Worm (Caenorhabditis elegans): ENCODE results near the gene F11C1.9.

The F11C1.9 gene

ce11 chrX:13000837-13001236 lies 23.5 kb upstream of the F11C1.9 start:
- TF ChIP-seq chd-7 (tag; optimal IDR thresholded peaks at IDR 0.05), result no peak
- TF ChIP-seq T07F8.4 (tag; optimal IDR thresholded peaks at IDR 0.05), result no peak
- no peak for TF ChIP-seq sptf-2 (GFP tag; optimal IDR thresholded peaks at IDR 0.05)
- no peak for TF ChIP-seq F23B12.7 (tag; optimal IDR thresholded peaks at IDR 0.05; ENCODE audit: insufficient read depth)
- TF ChIP-seq Y67H2A.10 (GFP tag; conservative IDR thresholded peaks at IDR 0.05), result no peak
- no peak for TF ChIP-seq F33H1.4 (GFP tag; IDR thresholded peaks at IDR 0.05)
- no peak for TF ChIP-seq ceh-58 (GFP tag; IDR thresholded peaks at IDR 0.05)
- no peak for TF ChIP-seq C17E4.6 (GFP tag; IDR thresholded peaks at IDR 0.05)
- no peak for TF ChIP-seq bed-2 (GFP tag; IDR thresholded peaks at IDR 0.05)

- no peak for TF ChIP-seq nhr-90 (tag; optimal IDR thresholded peaks at IDR 0.05)
- no peak for TF ChIP-seq B0261.1 (tag; optimal IDR thresholded peaks at IDR 0.05)
- TF ChIP-seq B0019.2 (GFP tag; conservative IDR thresholded peaks at IDR 0.05), result no peak
- no peak for TF ChIP-seq F57C9.4 (tag; optimal IDR thresholded peaks at IDR 0.05)
- TF ChIP-seq ets-4 (GFP tag; optimal IDR thresholded peaks at IDR 0.05), result no peak
- no peak for TF ChIP-seq dox-1 (GFP tag; IDR thresholded peaks at IDR 0.05)
Measured at ce11 chrX:12999567-12999966, 22.2 kb upstream of the F11C1.9 start.

- TF ChIP-seq ztf-28 (GFP tag; IDR thresholded peaks at IDR 0.05), result no peak
- no peak for TF ChIP-seq lin-54 (GFP tag; optimal IDR thresholded peaks at IDR 0.05)
- TF ChIP-seq cebp-2 (GFP tag; IDR thresholded peaks at IDR 0.05), result no peak
- TF ChIP-seq hlh-26 (GFP tag; conservative IDR thresholded peaks at IDR 0.05), result no peak
- no peak for TF ChIP-seq snpc-1.3 (tag; optimal IDR thresholded peaks at IDR 0.05; ENCODE audit: insufficient read depth)
- TF ChIP-seq F52B5.7 (tag; optimal IDR thresholded peaks at IDR 0.05), result no peak
- no peak for TF ChIP-seq nfya-1 (tag; optimal IDR thresholded peaks at IDR 0.05; ENCODE audit: borderline replicate concordance, insufficient read depth)
- no peak for TF ChIP-seq attf-6 (GFP tag; IDR thresholded peaks at IDR 0.05)
- TF ChIP-seq ekl-4 (GFP tag; IDR thresholded peaks at IDR 0.05), result no peak
- no peak for TF ChIP-seq B0035.1 (tag; optimal IDR thresholded peaks at IDR 0.05)
- no peak for TF ChIP-seq efl-1 (GFP tag; optimal IDR thresholded peaks at IDR 0.05)
- no peak for TF ChIP-seq ceh-79 (tag; optimal IDR thresholded peaks at IDR 0.05)
- no peak for TF ChIP-seq zim-3 (tag; optimal IDR thresholded peaks at IDR 0.05)
- TF ChIP-seq egl-18 (GFP tag; IDR thresholded peaks at IDR 0.05), result no peak
- TF ChIP-seq tbp1 (GFP tag; optimal IDR thresholded peaks at IDR 0.05), result no peak
- no peak for TF ChIP-seq tlf-1 (GFP tag; optimal IDR thresholded peaks at IDR 0.05)
- TF ChIP-seq unc-62 (GFP tag; optimal IDR thresholded peaks at IDR 0.05), result no peak
- no peak for TF ChIP-seq F39B2.1 (GFP tag; IDR thresholded peaks at IDR 0.05)
- TF ChIP-seq Y53F4B.3 (GFP tag; IDR thresholded peaks at IDR 0.05), result no peak
Measured at ce11 chrX:12996161-12996560, 18.8 kb upstream of the F11C1.9 start.

ce11 chrX:12990529-12991520 lies 13.5 kb upstream of the F11C1.9 start, which contains the start of the genes F11C1.1 and vwa-8:
F11C1.1 (minus strand) TSS chrX:12990579.
vwa-8 (plus strand) TSS chrX:12991470.
- TF ChIP-seq mcd-1 (GFP tag; IDR thresholded peaks at IDR 0.05), result 0 out of 2 replicates have a peak, but pooled peaks have one; percentile 8
- TF ChIP-seq hmg-1.2 (GFP tag; IDR thresholded peaks at IDR 0.05), result peak; percentile 39; the same call in 1 of the 2 replicates
- no peak for TF ChIP-seq ceh-100 (GFP tag; IDR thresholded peaks at IDR 0.05)
- no peak for TF ChIP-seq cebp-1 (GFP tag; IDR thresholded peaks at IDR 0.05)
- peak; percentile 50 for TF ChIP-seq cebp-1 (tag; optimal IDR thresholded peaks at IDR 0.05)
- TF ChIP-seq B0261.1 (tag; optimal IDR thresholded peaks at IDR 0.05), result no peak
- TF ChIP-seq nhr-80 (tag; optimal IDR thresholded peaks at IDR 0.05), result peak; percentile 56
- peak; percentile 41 for TF ChIP-seq lin-40 (tag; optimal IDR thresholded peaks at IDR 0.05)
- no peak for TF ChIP-seq F10E7.11 (tag; optimal IDR thresholded peaks at IDR 0.05)
- TF ChIP-seq ama-1 (optimal IDR thresholded peaks at IDR 0.05), result no peak
- TF ChIP-seq ama-1 (GFP tag; optimal IDR thresholded peaks at IDR 0.05), result no peak
- peak; percentile 58; the same call in 1 of the 2 replicates for TF ChIP-seq C06A6.2 (GFP tag; conservative IDR thresholded peaks at IDR 0.05)

Data from whole organism, young adult.